Fruit fly (Drosophila melanogaster): ENCODE results near the gene CG12236.

CG12236 gene

DNA sequence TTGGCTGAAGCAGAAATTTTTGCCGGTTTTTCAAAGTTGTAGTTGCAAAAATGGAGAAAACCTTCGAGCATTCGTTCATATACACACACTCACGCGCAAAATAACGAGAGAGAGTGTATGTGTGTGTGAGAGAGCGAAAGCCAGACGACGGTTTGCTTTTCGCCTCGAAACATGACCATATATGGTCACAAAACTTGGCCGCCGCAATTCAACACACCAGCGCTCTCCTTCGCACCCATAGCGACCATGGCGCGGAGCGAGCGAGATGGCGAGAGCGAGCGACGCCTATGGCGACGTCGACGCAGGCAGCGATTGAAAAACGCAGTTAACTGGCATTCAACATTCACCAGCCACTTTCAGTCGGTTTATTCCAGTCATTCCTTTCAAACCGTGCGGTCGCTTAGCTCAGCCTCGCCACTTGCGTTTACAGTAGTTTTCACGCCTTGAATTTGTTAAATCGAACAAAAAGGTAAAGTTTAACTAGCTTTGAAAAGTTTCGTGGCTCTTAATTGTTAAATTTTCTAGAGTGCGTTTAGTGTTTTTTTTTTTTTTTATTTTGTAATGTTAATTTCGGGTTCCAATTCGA, 6.2 kb upstream of the CG12236 start (continued):
- peak; percentile 19 for TF ChIP-seq CG1603 (tag; optimal IDR thresholded peaks at IDR 0.05)
- TF ChIP-seq PHDP (tag; optimal IDR thresholded peaks at IDR 0.05), result peak; percentile 15
- TF ChIP-seq gro (GFP tag; optimal IDR thresholded peaks at IDR 0.05), result peak; percentile 7
- peak; percentile 8 for TF ChIP-seq grau (tag; optimal IDR thresholded peaks at IDR 0.05)
- TF ChIP-seq CG12659 (GFP tag; optimal IDR thresholded peaks at IDR 0.05), result peak; percentile 34
- no peak for TF ChIP-seq CG6683 (GFP tag; optimal IDR thresholded peaks at IDR 0.05)
- peak; percentile 68; the same call in 1 of the 3 replicates for TF ChIP-seq CG11456 (GFP tag; IDR thresholded peaks at IDR 0.05)
- TF ChIP-seq nerfin-1 (tag; optimal IDR thresholded peaks at IDR 0.05), result peak; percentile 29
- peak; percentile 51 for TF ChIP-seq CG2875 (GFP tag; optimal IDR thresholded peaks at IDR 0.05)
- 0 out of 3 replicates have a peak, but pooled peaks have one; percentile 5 for TF ChIP-seq otp (GFP tag; IDR thresholded peaks at IDR 0.05)
- peak; percentile 22 for TF ChIP-seq Meics (GFP tag; optimal IDR thresholded peaks at IDR 0.05)
- peak; percentile 24 for TF ChIP-seq CG11504 (tag; optimal IDR thresholded peaks at IDR 0.05)
- TF ChIP-seq Max (GFP tag; optimal IDR thresholded peaks at IDR 0.05), result peak; percentile 0
- TF ChIP-seq CG12744 (GFP tag; optimal IDR thresholded peaks at IDR 0.05), result no peak
- TF ChIP-seq CG13624 (GFP tag; optimal IDR thresholded peaks at IDR 0.05), result peak; percentile 63
- peak; percentile 65 for TF ChIP-seq CG12769 (tag; optimal IDR thresholded peaks at IDR 0.05)
- TF ChIP-seq Sox100B (GFP tag; optimal IDR thresholded peaks at IDR 0.05), result no peak
- TF ChIP-seq dysf (GFP tag; IDR thresholded peaks at IDR 0.05), result no peak
- peak; percentile 19 for TF ChIP-seq CG2678 (tag; optimal IDR thresholded peaks at IDR 0.05)
- TF ChIP-seq mirr (GFP tag; optimal IDR thresholded peaks at IDR 0.05), result no peak
- TF ChIP-seq Hmr (GFP tag; optimal IDR thresholded peaks at IDR 0.05), result peak; percentile 63
- peak in 1 of 2 experiments; percentile 15 for TF ChIP-seq Eip74EF (GFP tag; optimal IDR thresholded peaks at IDR 0.05)
- TF ChIP-seq ftz-f1 (GFP tag; optimal IDR thresholded peaks at IDR 0.05), result peak; percentile 86
- TF ChIP-seq fd102C (GFP tag; optimal IDR thresholded peaks at IDR 0.05), result no peak
- peak; percentile 60 for TF ChIP-seq CG11398 (GFP tag; optimal IDR thresholded peaks at IDR 0.05)
- no peak for TF ChIP-seq wor (GFP tag; IDR thresholded peaks at IDR 0.05)
- TF ChIP-seq CG10267 (tag; optimal IDR thresholded peaks at IDR 0.05), result peak; percentile 17
- peak; percentile 34; the same call in 1 of the 2 replicates for TF ChIP-seq Xrp1 (GFP tag; IDR thresholded peaks at IDR 0.05)
- no peak for TF ChIP-seq CG16815 (GFP tag; optimal IDR thresholded peaks at IDR 0.05)
- peak; percentile 36 for TF ChIP-seq CG9727 (GFP tag; optimal IDR thresholded peaks at IDR 0.05)
- peak; percentile 43 for TF ChIP-seq CG13296 (GFP tag; optimal IDR thresholded peaks at IDR 0.05)
- TF ChIP-seq Jarid2 (GFP tag; optimal IDR thresholded peaks at IDR 0.05), result peak; percentile 76
- TF ChIP-seq MESR4 (GFP tag; optimal IDR thresholded peaks at IDR 0.05), result no peak
- no peak for TF ChIP-seq HLH4C (GFP tag; IDR thresholded peaks at IDR 0.05; ENCODE audit: partially characterized antibody)
- 0 out of 3 replicates have a peak, but pooled peaks have one; percentile 16 for TF ChIP-seq CG14860 (GFP tag; IDR thresholded peaks at IDR 0.05; ENCODE audit: partially characterized antibody)
- TF ChIP-seq YL-1 (GFP tag; optimal IDR thresholded peaks at IDR 0.05), result peak; percentile 35
- peak; percentile 95 for TF ChIP-seq CG10321 (GFP tag; IDR thresholded peaks at IDR 0.05)
- TF ChIP-seq CG8944 (GFP tag; optimal IDR thresholded peaks at IDR 0.05), result peak; percentile 0
- peak; percentile 86; the same call in 2 of the 4 replicates for TF ChIP-seq chinmo (GFP tag; IDR thresholded peaks at IDR 0.05; ENCODE audit: partially characterized antibody)
- TF ChIP-seq Med (GFP tag), result peak; percentile 77
- TF ChIP-seq CG10431 (GFP tag; optimal IDR thresholded peaks at IDR 0.05), result peak; percentile 39
- peak; percentile 32; the same call in 1 of the 2 replicates for TF ChIP-seq bbx (GFP tag; IDR thresholded peaks at IDR 0.05; ENCODE audit: partially characterized antibody)
- no peak for TF ChIP-seq ac (GFP tag; optimal IDR thresholded peaks at IDR 0.05)
- no peak for TF ChIP-seq CG8290 (GFP tag; optimal IDR thresholded peaks at IDR 0.05)
- peak in 1 of 2 experiments; percentile 37 for TF ChIP-seq CG8290 (tag; optimal IDR thresholded peaks at IDR 0.05)
- TF ChIP-seq HmgZ (tag; optimal IDR thresholded peaks at IDR 0.05), result peak; percentile 23
- peak; percentile 32 for TF ChIP-seq psq (GFP tag; optimal IDR thresholded peaks at IDR 0.05)
- peak; percentile 47 for TF ChIP-seq gsb-n (tag; optimal IDR thresholded peaks at IDR 0.05)

Measured in whole organism, embryonic.